Worm (Caenorhabditis elegans) whole organism, early embryonic: ENCODE measurements around the gene mom-1.

ENCODE experiments used
- ama-1 ChIP-seq: fragments of 150-350 bp; optimal IDR thresholded peaks from 2 replicates; lab custom pipeline; 2014
- ceh-36 ChIP-seq: sonication (generic microtip); optimal IDR thresholded peaks from 2 replicates; lab custom pipeline; 2016; ENCODE audit warnings: missing genetic modification characterization, inconsistent platforms, missing compliant biosample characterization
- flt-1 ChIP-seq: fragments of 200-800 bp; sonication (Bioruptor generic); IDR thresholded peaks from 2 replicates; pipeline ENCODE4 v1.3.6; 2022; ENCODE audit warnings: missing genetic modification characterization, missing compliant biosample characterization
- hmbx-1 ChIP-seq: sonication (generic microtip); optimal IDR thresholded peaks from 2 replicates; lab custom pipeline; 2016; ENCODE audit warnings: mild to moderate bottlenecking, missing genetic modification characterization, missing compliant biosample characterization
- pes-1 ChIP-seq: fragments of 200-800 bp; sonication (Bioruptor generic); IDR thresholded peaks from 2 replicates; pipeline ENCODE4 v1.3.6; 2022; ENCODE audit warnings: missing genetic modification reagents, missing genetic modification characterization, missing compliant biosample characterization
- sea-1 ChIP-seq: fragments of 200-800 bp; sonication (Bioruptor generic); conservative IDR thresholded peaks from 2 replicates; pipeline ENCODE4 v1.3.6; 2022; ENCODE audit warnings: missing genetic modification characterization, missing compliant biosample characterization
- tra-4 ChIP-seq: sonication (generic microtip); optimal IDR thresholded peaks from 2 replicates; lab custom pipeline; 2017; ENCODE audit warnings: missing genetic modification characterization, missing compliant biosample characterization

DNA sequence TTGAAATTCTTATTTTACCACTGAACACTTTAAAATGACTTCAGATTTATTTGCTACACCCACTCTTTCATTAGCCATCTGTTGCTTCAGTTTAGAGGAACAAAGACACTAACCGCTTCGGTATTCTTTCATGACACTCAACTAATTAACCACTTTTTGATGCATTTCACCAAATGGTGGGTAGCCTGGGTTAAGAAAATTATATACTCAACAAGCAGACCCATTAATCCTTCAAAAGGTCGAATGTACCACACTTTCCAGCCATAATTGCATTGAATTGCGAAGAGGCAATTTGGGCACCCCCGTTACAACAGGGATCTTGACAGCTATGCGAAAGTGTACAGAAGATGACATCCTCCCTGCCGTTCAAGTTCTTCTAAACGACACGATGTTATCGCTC lies 34.5 kb upstream of the mom-1 start:
- no peak for TF ChIP-seq ceh-36 (tag; lab: Kevin White, UChicago)
- no peak for TF ChIP-seq hmbx-1 (tag; lab: Kevin White, UChicago)
- no peak for TF ChIP-seq sea-1 (GFP tag; lab: Robert Waterston, UW)
- no peak for TF ChIP-seq flt-1 (GFP tag; lab: Robert Waterston, UW)
- no peak for TF ChIP-seq pes-1 (GFP tag; lab: Robert Waterston, UW)
- TF ChIP-seq ama-1 (lab: Kevin White, UChicago), result no peak
- TF ChIP-seq tra-4 (tag; lab: Kevin White, UChicago), result no peak
